Worm (Caenorhabditis elegans) whole organism, L2 larva: ENCODE measurements around the gene F13A2.10.

Experiments used
- C34F6.9 ChIP-seq: fragments of 150-350 bp; optimal IDR thresholded peaks from 2 replicates; lab custom pipeline; 2014; ENCODE audit warnings: missing biosample characterization, missing genetic modification characterization
- F13H6.1 ChIP-seq: sonication (generic microtip); optimal IDR thresholded peaks from 2 replicates; lab custom pipeline; 2016; ENCODE audit warnings: missing genetic modification characterization, missing compliant biosample characterization
- R02D3.7 ChIP-seq: fragments of 150-350 bp; optimal IDR thresholded peaks from 2 replicates; lab custom pipeline; 2014; ENCODE audit warnings: missing biosample characterization, missing genetic modification characterization
- Y55F3AM.14 ChIP-seq: fragments of 200-800 bp; sonication (Bioruptor generic); optimal IDR thresholded peaks from 2 replicates; lab custom pipeline; 2018; ENCODE audit warnings: mild to moderate bottlenecking, missing genetic modification characterization, missing compliant biosample characterization
- alr-1 ChIP-seq: fragments of 150-350 bp; optimal IDR thresholded peaks from 2 replicates; lab custom pipeline; 2014; ENCODE audit warnings: missing biosample characterization, missing genetic modification characterization
- ama-1 ChIP-seq: fragments of 150-350 bp; optimal IDR thresholded peaks from 2 replicates; lab custom pipeline; 2018; ENCODE audit warnings: inconsistent platforms
- ceh-82 ChIP-seq: fragments of 150-350 bp; optimal IDR thresholded peaks from 2 replicates; lab custom pipeline; 2014; ENCODE audit warnings: missing biosample characterization, missing genetic modification characterization
- crh-2 ChIP-seq: sonication (generic microtip); optimal IDR thresholded peaks from 2 replicates; lab custom pipeline; 2017; ENCODE audit warnings: missing biosample characterization, missing genetic modification characterization
- dmd-4 ChIP-seq: sonication (generic microtip); optimal IDR thresholded peaks from 2 replicates; lab custom pipeline; 2017; ENCODE audit warnings: missing biosample characterization, missing genetic modification characterization
- egl-27 ChIP-seq: sonication (generic microtip); optimal IDR thresholded peaks from 3 replicates; lab custom pipeline; 2017; ENCODE audit warnings: missing biosample characterization, missing genetic modification reagents, missing genetic modification characterization
- elt-1 ChIP-seq: fragments of 150-350 bp; optimal IDR thresholded peaks from 2 replicates; lab custom pipeline; 2014; ENCODE audit warnings: missing biosample characterization, missing genetic modification characterization
- fos-1 ChIP-seq: fragments of 150-350 bp; optimal IDR thresholded peaks from 2 replicates; lab custom pipeline; 2014; ENCODE audit warnings: missing biosample characterization, missing genetic modification characterization
- gmeb-1 ChIP-seq: fragments of 150-350 bp; optimal IDR thresholded peaks from 2 replicates; lab custom pipeline; 2014; ENCODE audit warnings: missing biosample characterization, missing genetic modification characterization
- lin-11 ChIP-seq: fragments of 150-350 bp; sonication (generic microtip); optimal IDR thresholded peaks from 2 replicates; lab custom pipeline; 2014; ENCODE audit warnings: missing biosample characterization, missing genetic modification characterization, inconsistent platforms, mixed read lengths
- lin-13 ChIP-seq: fragments of 150-350 bp; optimal IDR thresholded peaks from 2 replicates; lab custom pipeline; 2014; ENCODE audit warnings: missing biosample characterization, missing genetic modification reagents, missing genetic modification characterization
- lin-39 ChIP-seq: fragments of 150-350 bp; optimal IDR thresholded peaks from 2 replicates; lab custom pipeline; 2014; ENCODE audit warnings: missing biosample characterization, missing genetic modification reagents, missing genetic modification characterization
- mbf-1 ChIP-seq: sonication (generic microtip); optimal IDR thresholded peaks from 2 replicates; lab custom pipeline; 2017; ENCODE audit warnings: missing biosample characterization, missing genetic modification characterization
- mdl-1 ChIP-seq, 2 experiments: fragments of 150-350 bp in 1 of 2; sonication (generic microtip) in 1 of 2; optimal IDR thresholded peaks; 2 replicates each; lab custom pipeline; 2017; ENCODE audit warnings: missing biosample characterization in 2 of 2, missing genetic modification characterization in 2 of 2
- nhr-10 ChIP-seq: sonication (generic microtip); optimal IDR thresholded peaks from 2 replicates; lab custom pipeline; 2017; ENCODE audit warnings: missing biosample characterization, missing genetic modification characterization
- nhr-11 ChIP-seq: fragments of 150-350 bp; optimal IDR thresholded peaks from 2 replicates; lab custom pipeline; 2014; ENCODE audit warnings: missing biosample characterization, missing genetic modification characterization
- nhr-12 ChIP-seq: fragments of 150-350 bp; optimal IDR thresholded peaks from 2 replicates; lab custom pipeline; 2014; ENCODE audit warnings: missing biosample characterization, missing genetic modification characterization
- nhr-129 ChIP-seq: fragments of 150-350 bp; optimal IDR thresholded peaks from 2 replicates; lab custom pipeline; 2014; ENCODE audit warnings: missing biosample characterization, missing genetic modification characterization
- nhr-23 ChIP-seq: fragments of 150-350 bp; optimal IDR thresholded peaks from 2 replicates; lab custom pipeline; 2014; ENCODE audit warnings: missing biosample characterization, missing genetic modification reagents, missing genetic modification characterization
- nhr-237 ChIP-seq: fragments of 150-350 bp; optimal IDR thresholded peaks from 2 replicates; lab custom pipeline; 2014; ENCODE audit warnings: missing biosample characterization, missing genetic modification characterization
- nhr-25 ChIP-seq: fragments of 150-350 bp; sonication (generic microtip); optimal IDR thresholded peaks from 3 replicates; lab custom pipeline; 2014; ENCODE audit warnings: missing biosample characterization, missing genetic modification characterization
- nhr-6 ChIP-seq: fragments of 150-350 bp; optimal IDR thresholded peaks from 2 replicates; lab custom pipeline; 2014; ENCODE audit warnings: missing biosample characterization, missing genetic modification characterization
- peb-1 ChIP-seq: fragments of 150-350 bp; optimal IDR thresholded peaks from 2 replicates; lab custom pipeline; 2014; ENCODE audit warnings: missing biosample characterization, missing genetic modification characterization
- skn-1 ChIP-seq: sonication (generic microtip); optimal IDR thresholded peaks from 2 replicates; lab custom pipeline; 2017; ENCODE audit warnings: missing biosample characterization, missing genetic modification characterization
- sma-3 ChIP-seq: sonication (generic microtip); optimal IDR thresholded peaks from 2 replicates; lab custom pipeline; 2016; ENCODE audit warnings: missing genetic modification reagents, missing genetic modification characterization, missing compliant biosample characterization
- sma-9 ChIP-seq, 2 experiments: fragments of 150-350 bp in 1 of 2; sonication (generic microtip) in 1 of 2; optimal IDR thresholded peaks; 2 replicates each; lab custom pipeline; 2014 to 2016; ENCODE audit warnings: missing genetic modification characterization in 2 of 2, mild to moderate bottlenecking in 1 of 2, missing biosample characterization in 1 of 2, missing compliant biosample characterization in 1 of 2, missing genetic modification reagents in 1 of 2, moderate library complexity in 1 of 2
- snpc-4 ChIP-seq: fragments of 150-350 bp; optimal IDR thresholded peaks from 2 replicates; lab custom pipeline; 2014; ENCODE audit warnings: missing biosample characterization, missing genetic modification characterization
- unc-39 ChIP-seq: fragments of 150-350 bp; optimal IDR thresholded peaks from 2 replicates; lab custom pipeline; 2014; ENCODE audit warnings: missing biosample characterization, missing genetic modification characterization
- unc-55 ChIP-seq: fragments of 150-350 bp; sonication (generic microtip); optimal IDR thresholded peaks from 3 replicates; lab custom pipeline; 2014; ENCODE audit warnings: missing biosample characterization, missing genetic modification reagents, missing genetic modification characterization
- unc-62 ChIP-seq: fragments of 150-350 bp; optimal IDR thresholded peaks from 2 replicates; lab custom pipeline; 2014; ENCODE audit warnings: missing biosample characterization, missing genetic modification reagents, missing genetic modification characterization
- zag-1 ChIP-seq: fragments of 150-350 bp; optimal IDR thresholded peaks from 2 replicates; lab custom pipeline; 2014; ENCODE audit warnings: missing biosample characterization, missing genetic modification characterization
- ztf-11 ChIP-seq: sonication (generic microtip); optimal IDR thresholded peaks from 2 replicates; lab custom pipeline; 2017; ENCODE audit warnings: missing biosample characterization, missing genetic modification characterization
- ztf-4 ChIP-seq: fragments of 150-350 bp; optimal IDR thresholded peaks from 2 replicates; lab custom pipeline; 2014; ENCODE audit warnings: missing biosample characterization, missing genetic modification characterization

Gene F13A2.10

DNA sequence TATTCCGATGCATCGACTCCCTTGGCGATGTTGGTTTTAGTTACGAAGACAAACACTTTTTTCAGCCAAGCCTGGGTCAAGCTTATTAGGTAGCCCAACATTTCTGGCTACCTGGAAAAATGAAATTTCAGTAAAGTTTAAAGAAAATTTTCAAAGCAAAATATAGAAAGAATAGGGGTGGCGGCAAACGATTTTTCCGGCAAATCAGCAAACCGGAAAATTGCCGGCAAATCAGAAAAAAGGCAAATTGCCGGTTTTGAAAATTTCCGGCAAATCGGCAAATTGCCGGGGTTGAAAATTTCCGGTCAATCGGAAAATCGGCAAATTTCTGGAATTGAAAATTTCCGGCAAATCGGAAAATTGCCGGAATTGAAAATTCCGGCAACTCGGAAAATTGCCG lies 8.5 kb downstream of the F13A2.10 start, which contains the start of gene F32D1.8:
Gene F32D1.8 (minus strand): TSS at position 101 of the 400 bp plus-strand sequence.
- TF ChIP-seq nhr-6 (tag; lab: Kevin White, UChicago) = no peak
- TF ChIP-seq mdl-1 (tag; optimal IDR thresholded peaks at IDR 0.05; lab: Kevin White, UChicago) = no peak
- TF ChIP-seq unc-62 (GFP tag; lab: Kevin White, UChicago) = no peak
- no peak for TF ChIP-seq alr-1 (tag; lab: Kevin White, UChicago)
- TF ChIP-seq nhr-23 (tag; lab: Kevin White, UChicago) = no peak
- no peak for TF ChIP-seq nhr-12 (tag; lab: Kevin White, UChicago)
- TF ChIP-seq nhr-11 (tag; lab: Kevin White, UChicago) = no peak
- no peak for TF ChIP-seq lin-39 (tag; lab: Kevin White, UChicago)
- TF ChIP-seq lin-13 (GFP tag; lab: Kevin White, UChicago) = no peak
- TF ChIP-seq R02D3.7 = no peak
- TF ChIP-seq C34F6.9 (tag; lab: Kevin White, UChicago) = no peak
- no peak for TF ChIP-seq peb-1 (tag; lab: Kevin White, UChicago)
- TF ChIP-seq nhr-237 (tag; lab: Kevin White, UChicago) = no peak
- no peak for TF ChIP-seq elt-1 (tag; lab: Kevin White, UChicago)
- TF ChIP-seq F13H6.1 (tag; lab: Kevin White, UChicago) = no peak
- TF ChIP-seq ama-1 (lab: Kevin White, UChicago) = no peak
- TF ChIP-seq sma-3 (GFP tag; lab: Kevin White, UChicago) = no peak
- TF ChIP-seq skn-1 = no peak
- no peak for TF ChIP-seq lin-11 (tag; lab: Kevin White, UChicago)

DNA sequence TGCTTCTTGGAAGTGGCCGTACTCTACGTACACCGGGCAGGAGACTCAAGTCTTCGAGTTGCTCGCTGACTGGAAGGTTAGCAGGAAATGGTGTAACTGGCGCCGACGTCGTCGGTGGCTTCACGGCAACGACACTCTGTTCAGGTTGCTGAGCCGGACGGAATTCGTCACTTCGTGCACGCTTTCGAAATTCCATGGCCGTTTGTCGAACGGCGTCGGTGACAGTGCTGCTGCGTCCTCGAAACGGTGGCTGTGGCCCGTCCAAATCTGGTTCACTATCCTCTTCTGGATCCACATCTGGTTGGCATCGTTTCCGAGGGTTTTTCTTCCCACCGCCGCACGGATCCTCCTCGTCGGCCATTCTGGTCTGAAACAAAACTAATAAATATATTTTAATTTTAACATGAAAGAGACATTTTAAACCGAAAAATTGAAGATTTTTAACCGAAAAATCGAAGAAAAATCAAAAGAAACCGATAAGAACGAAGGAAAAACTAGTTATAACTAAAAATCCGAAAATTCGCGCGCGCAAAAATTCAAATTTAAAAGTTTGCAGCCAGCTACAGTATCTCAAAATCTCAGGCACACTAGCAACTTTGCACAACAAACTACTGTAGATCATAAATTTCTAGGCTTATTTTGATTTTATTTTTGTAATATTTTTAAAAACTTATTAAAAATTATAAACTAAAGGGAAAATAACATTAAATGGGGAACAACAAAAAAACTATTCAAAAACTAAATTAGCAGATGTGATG lies 10.1 kb downstream of the F13A2.10 start, which contains the start of gene F32D1.7:
Gene F32D1.7 (minus strand): TSS at position 367 of the 758 bp plus-strand sequence.
- TF ChIP-seq C34F6.9 (tag; lab: Kevin White, UChicago) = no peak
- no peak for TF ChIP-seq ztf-11
- TF ChIP-seq unc-55 (GFP tag; lab: Kevin White, UChicago) = no peak
- no peak for TF ChIP-seq mbf-1 (tag; lab: Kevin White, UChicago)
- TF ChIP-seq nhr-237 (tag; lab: Kevin White, UChicago) = no peak
- no peak for TF ChIP-seq dmd-4
- no peak for TF ChIP-seq lin-11 (tag; lab: Kevin White, UChicago)
- TF ChIP-seq sma-3 (GFP tag; lab: Kevin White, UChicago) = no peak
- TF ChIP-seq elt-1 (tag; lab: Kevin White, UChicago) = no peak
- no peak for TF ChIP-seq F13H6.1 (tag; lab: Kevin White, UChicago)
- TF ChIP-seq crh-2 (tag; lab: Kevin White, UChicago) = no peak
- TF ChIP-seq egl-27 (tag; lab: Kevin White, UChicago) = no peak
- no peak for TF ChIP-seq gmeb-1 (tag; lab: Kevin White, UChicago)
- no peak for TF ChIP-seq skn-1
- no peak for TF ChIP-seq zag-1
- TF ChIP-seq nhr-25 (tag; lab: Kevin White, UChicago) = no peak
- TF ChIP-seq fos-1 (tag; lab: Kevin White, UChicago) = no peak
- TF ChIP-seq nhr-129 (tag; lab: Kevin White, UChicago) = no peak
- TF ChIP-seq ztf-4 (tag; lab: Kevin White, UChicago) = no peak

DNA sequence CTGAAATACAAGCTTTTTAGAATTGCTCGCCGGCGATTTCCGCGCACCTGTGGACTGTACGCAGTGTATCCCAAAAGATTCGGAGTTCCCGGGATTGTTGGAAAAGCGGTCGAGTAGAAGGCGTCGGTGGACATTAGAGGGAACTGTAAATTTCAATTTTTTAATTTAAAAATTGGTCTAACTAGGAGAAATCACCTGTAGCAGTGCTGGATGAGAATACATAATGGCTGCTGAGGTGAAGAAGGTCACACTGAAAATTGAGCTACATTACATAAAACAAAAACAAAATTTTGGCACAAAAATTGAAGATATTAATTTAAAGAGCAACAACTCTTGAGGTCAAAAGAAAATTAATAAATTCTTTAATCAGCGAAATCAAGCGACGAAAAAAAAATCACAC lies 11.4 kb downstream of the F13A2.10 start, which contains the start of gene neg-1:
Gene neg-1 (minus strand): TSS at position 250 of the 400 bp plus-strand sequence.
- no peak for TF ChIP-seq sma-9 (GFP tag; optimal IDR thresholded peaks at IDR 0.05; lab: Kevin White, UChicago)
- no peak for TF ChIP-seq sma-9 (tag; optimal IDR thresholded peaks at IDR 0.05; lab: Kevin White, UChicago)
- no peak for TF ChIP-seq C34F6.9 (tag; lab: Kevin White, UChicago)
- TF ChIP-seq dmd-4 = no peak
- TF ChIP-seq Y55F3AM.14 (GFP tag; lab: Kevin White, UChicago) = no peak
- no peak for TF ChIP-seq ceh-82
- no peak for TF ChIP-seq ama-1 (lab: Kevin White, UChicago)
- TF ChIP-seq snpc-4 (tag; lab: Kevin White, UChicago) = no peak

DNA sequence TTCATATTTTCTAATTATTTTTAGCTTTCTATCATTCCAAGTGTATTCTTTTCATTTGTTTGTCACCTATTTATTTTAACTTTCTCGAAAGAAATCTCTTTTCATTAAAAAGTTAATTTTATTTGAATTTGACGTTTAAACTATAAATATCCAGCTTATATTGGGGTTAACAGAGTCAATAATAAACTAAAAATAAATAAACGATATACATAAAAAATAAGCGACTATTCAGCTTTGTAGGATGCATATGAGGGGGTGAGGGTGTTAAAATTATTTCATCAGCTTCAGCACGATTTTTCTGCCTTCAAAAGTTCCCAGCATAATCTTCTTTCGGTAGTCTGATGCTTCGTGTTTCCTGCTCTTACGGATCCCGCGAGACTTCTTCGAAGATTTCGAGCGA lies 12.4 kb downstream of the F13A2.10 start:
- TF ChIP-seq nhr-12 (tag; lab: Kevin White, UChicago) (no peak), nhr-10 (tag; lab: Kevin White, UChicago) (no peak), ztf-11 (no peak), ceh-82 (no peak), nhr-237 (tag; lab: Kevin White, UChicago) (no peak), nhr-129 (tag; lab: Kevin White, UChicago) (no peak), Y55F3AM.14 (GFP tag; lab: Kevin White, UChicago) (no peak), lin-13 (GFP tag; lab: Kevin White, UChicago) (no peak), nhr-6 (tag; lab: Kevin White, UChicago) (no peak), unc-39 (no peak), unc-62 (GFP tag; lab: Kevin White, UChicago) (no peak)
